Fruit fly (Drosophila melanogaster): ENCODE results near the gene haf.

dm6 chr2L:1603847-1604246 is 48.9 kb downstream of the haf start:
- TF ChIP-seq Ets98B (GFP tag; IDR thresholded peaks at IDR 0.05): no peak
- peak; percentile 16 for TF ChIP-seq CG8301 (tag; optimal IDR thresholded peaks at IDR 0.05)
- no peak for TF ChIP-seq fd96Ca (GFP tag; IDR thresholded peaks at IDR 0.05)
- no peak for TF ChIP-seq CG32121 (GFP tag; IDR thresholded peaks at IDR 0.05)
- TF ChIP-seq gl (tag; optimal IDR thresholded peaks at IDR 0.05): peak; percentile 3
- no peak for TF ChIP-seq CG10348 (GFP tag; IDR thresholded peaks at IDR 0.05)
- peak; percentile 34 for TF ChIP-seq CG15710 (tag; optimal IDR thresholded peaks at IDR 0.05)
- TF ChIP-seq CG17806 (tag; optimal IDR thresholded peaks at IDR 0.05): peak; percentile 30
- peak; percentile 6 for TF ChIP-seq CG34367 (tag; optimal IDR thresholded peaks at IDR 0.05)
- TF ChIP-seq EcR (GFP tag; optimal IDR thresholded peaks at IDR 0.05): no peak

Measured in whole organism, pupa.